Fruit fly (Drosophila melanogaster) whole organism, wandering third instar larva: Measurements from ENCODE around the gene tex.

ENCODE experiments used
- Abd-B ChIP-seq: fragments of >200 bp; optimal IDR thresholded peaks from 2 replicates; lab custom pipeline; 2017; ENCODE audit warnings: missing biosample characterization, missing genetic modification characterization
- CG32264 ChIP-seq: fragments of 200-800 bp; sonication (Bioruptor generic); optimal IDR thresholded peaks from 2 replicates; lab custom pipeline; 2016; ENCODE audit warnings: missing biosample characterization, missing genetic modification characterization
- CrebA ChIP-seq: fragments of 200-800 bp; sonication (Bioruptor generic); optimal IDR thresholded peaks from 2 replicates; lab custom pipeline; 2016; ENCODE audit warnings: missing biosample characterization, mild to moderate bottlenecking, missing genetic modification characterization, borderline replicate concordance
- Dfd ChIP-seq: fragments of >200 bp; optimal IDR thresholded peaks from 2 replicates; lab custom pipeline; 2017; ENCODE audit warnings: missing biosample characterization, missing genetic modification characterization
- Dif ChIP-seq: fragments of 200-275, 200-300 bp; sonication (Bioruptor generic); optimal IDR thresholded peaks from 2 replicates; lab custom pipeline; 2018; ENCODE audit warnings: missing biosample characterization, missing genetic modification characterization; ENCODE audit not compliant: partially characterized antibody
- GATAd ChIP-seq: sonication (Bioruptor generic); optimal IDR thresholded peaks from 2 replicates; lab custom pipeline; 2016; ENCODE audit warnings: missing biosample characterization, missing genetic modification characterization
- HLH106 ChIP-seq: fragments of 200-800 bp; optimal IDR thresholded peaks from 3 replicates; lab custom pipeline; 2019; ENCODE audit warnings: missing biosample characterization, mild to moderate bottlenecking, missing genetic modification characterization, moderate library complexity
- Hnf4 ChIP-seq: fragments of 200-800 bp; sonication (Bioruptor generic); optimal IDR thresholded peaks from 2 replicates; lab custom pipeline; 2016; ENCODE audit warnings: missing biosample characterization, mild to moderate bottlenecking, missing genetic modification characterization
- Hr78 ChIP-seq: fragments of >200 bp; optimal IDR thresholded peaks from 2 replicates; lab custom pipeline; 2017; ENCODE audit warnings: missing biosample characterization, missing genetic modification characterization
- Hr83 ChIP-seq: fragments of 200-300 bp; sonication (Bioruptor generic); optimal IDR thresholded peaks from 2 replicates; lab custom pipeline; 2016; ENCODE audit warnings: missing biosample characterization, mild to moderate bottlenecking, missing genetic modification characterization, moderate library complexity; ENCODE audit not compliant: poor library complexity, severe bottlenecking
- Jra ChIP-seq: sonication (Bioruptor generic); optimal IDR thresholded peaks from 2 replicates; lab custom pipeline; 2016; ENCODE audit warnings: missing biosample characterization, missing genetic modification characterization
- Mio ChIP-seq: sonication (Bioruptor generic); optimal IDR thresholded peaks from 2 replicates; lab custom pipeline; 2016; ENCODE audit warnings: missing biosample characterization, missing genetic modification characterization
- Myc ChIP-seq: fragments of >200 bp; optimal IDR thresholded peaks from 2 replicates; lab custom pipeline; 2017
- N ChIP-seq: fragments of >200 bp; optimal IDR thresholded peaks from 2 replicates; lab custom pipeline; 2018; ENCODE audit warnings: missing biosample characterization, missing external identifiers, missing genetic modification characterization
- OdsH ChIP-seq: fragments of 200-800 bp; sonication (Bioruptor generic); optimal IDR thresholded peaks from 2 replicates; lab custom pipeline; 2016; ENCODE audit warnings: missing biosample characterization, mild to moderate bottlenecking, missing genetic modification characterization
- Rel ChIP-seq, 2 experiments: fragments of 200-800 bp; sonication (Bioruptor generic) in 1 of 2; optimal IDR thresholded peaks; 2 replicates in 1 of 2; 3 replicates in 1 of 2; lab custom pipeline; 2016 to 2019; ENCODE audit warnings: mild to moderate bottlenecking in 2 of 2, missing biosample characterization in 2 of 2, missing genetic modification characterization in 2 of 2, moderate library complexity in 1 of 2
- Sp1 ChIP-seq: fragments of 200-800 bp; sonication (Bioruptor generic); optimal IDR thresholded peaks from 3 replicates; lab custom pipeline; 2019; ENCODE audit warnings: missing biosample characterization, mild to moderate bottlenecking, missing genetic modification characterization, moderate library complexity
- Vsx2 ChIP-seq: fragments of 200-300, 225-300 bp; sonication (Bioruptor generic); optimal IDR thresholded peaks from 2 replicates; lab custom pipeline; 2018; ENCODE audit warnings: missing biosample characterization, missing genetic modification characterization; ENCODE audit not compliant: partially characterized antibody
- br ChIP-seq: fragments of 200-800 bp; sonication (Bioruptor generic); optimal IDR thresholded peaks from 2 replicates; lab custom pipeline; 2016; ENCODE audit warnings: missing biosample characterization, missing genetic modification characterization
- brk ChIP-seq: fragments of 200-800 bp; sonication (Bioruptor generic); optimal IDR thresholded peaks from 2 replicates; lab custom pipeline; 2016; ENCODE audit warnings: missing biosample characterization, mild to moderate bottlenecking, missing genetic modification characterization
- dl ChIP-seq, 2 experiments: fragments of 175-275, 200-275 bp in 1 of 2; fragments of 200-275 bp in 1 of 2; sonication (Bioruptor generic); optimal IDR thresholded peaks; lab custom pipeline; 2018; ENCODE audit warnings: mild to moderate bottlenecking in 2 of 2, missing biosample characterization in 2 of 2, missing genetic modification characterization in 2 of 2, moderate library complexity in 2 of 2; ENCODE audit not compliant: partially characterized antibody in 2 of 2, insufficient read depth in 1 of 2
- dsf ChIP-seq: sonication (Bioruptor generic); optimal IDR thresholded peaks from 2 replicates; lab custom pipeline; 2016; ENCODE audit warnings: missing biosample characterization, missing genetic modification characterization, borderline replicate concordance
- ey ChIP-seq: fragments of 200-800 bp; sonication (Bioruptor generic); optimal IDR thresholded peaks from 2 replicates; lab custom pipeline; 2016; ENCODE audit warnings: missing biosample characterization, missing genetic modification characterization
- foxo ChIP-seq, 2 experiments: fragments of 200-800 bp; sonication (Bioruptor generic); optimal IDR thresholded peaks; 2 replicates in 1 of 2; 3 replicates in 1 of 2; lab custom pipeline; 2016 to 2017; ENCODE audit warnings: missing biosample characterization in 2 of 2, missing genetic modification characterization in 2 of 2
- fru ChIP-seq: fragments of 200-800 bp; sonication (Bioruptor generic); optimal IDR thresholded peaks from 3 replicates; lab custom pipeline; 2016; ENCODE audit warnings: missing biosample characterization, mild to moderate bottlenecking, missing genetic modification characterization
- h ChIP-seq: fragments of 200-800 bp; sonication (Bioruptor generic); optimal IDR thresholded peaks from 3 replicates; lab custom pipeline; 2016; ENCODE audit warnings: missing biosample characterization, mild to moderate bottlenecking, missing genetic modification characterization
- jim ChIP-seq: fragments of 175-275, 200-325 bp; sonication (Bioruptor generic); optimal IDR thresholded peaks from 2 replicates; lab custom pipeline; 2016; ENCODE audit warnings: missing biosample characterization, mild to moderate bottlenecking, missing genetic modification characterization
- lola ChIP-seq: fragments of >200 bp; optimal IDR thresholded peaks from 2 replicates; lab custom pipeline; 2017; ENCODE audit warnings: missing biosample characterization, missing genetic modification characterization
- pan ChIP-seq: fragments of >200 bp; optimal IDR thresholded peaks from 2 replicates; lab custom pipeline; 2017
- psq ChIP-seq: fragments of 200-800 bp; sonication (Bioruptor generic); optimal IDR thresholded peaks from 3 replicates; lab custom pipeline; 2017; ENCODE audit warnings: missing biosample characterization, mild to moderate bottlenecking, missing genetic modification characterization, moderate library complexity
- rgr ChIP-seq: fragments of 200-800 bp; sonication (Bioruptor generic); optimal IDR thresholded peaks from 3 replicates; lab custom pipeline; 2016; ENCODE audit warnings: missing biosample characterization, mild to moderate bottlenecking, missing genetic modification characterization
- sage ChIP-seq: fragments of 200-800 bp; sonication (Bioruptor generic); optimal IDR thresholded peaks from 2 replicates; lab custom pipeline; 2016; ENCODE audit warnings: missing biosample characterization, mild to moderate bottlenecking, missing genetic modification characterization
- sv ChIP-seq: fragments of 200-800 bp; sonication (Bioruptor generic); optimal IDR thresholded peaks from 3 replicates; lab custom pipeline; 2016; ENCODE audit warnings: missing biosample characterization, missing genetic modification characterization
- tai ChIP-seq: sonication (Bioruptor generic); optimal IDR thresholded peaks from 2 replicates; lab custom pipeline; 2016; ENCODE audit warnings: missing biosample characterization, missing genetic modification characterization
- usp ChIP-seq: fragments of >200 bp; optimal IDR thresholded peaks from 2 replicates; lab custom pipeline; 2017; ENCODE audit warnings: missing biosample characterization, missing genetic modification characterization
- woc ChIP-seq: sonication (Bioruptor generic); optimal IDR thresholded peaks from 2 replicates; lab custom pipeline; 2016; ENCODE audit warnings: missing biosample characterization, mild to moderate bottlenecking, missing genetic modification characterization

The tex gene

dm6 chr3R:8347835-8348234, 39.4 kb upstream of the tex start:
- TF ChIP-seq sage (GFP tag; lab: Kevin White, UChicago) = no peak
- no peak for TF ChIP-seq lola

- TF ChIP-seq Abd-B (GFP tag; lab: Kevin White, UChicago) (no peak), woc (GFP tag; lab: Kevin White, UChicago) (no peak), Dif (GFP tag; lab: Kevin White, UChicago) (no peak), Myc (lab: Kevin White, UChicago) (no peak), br (GFP tag; lab: Kevin White, UChicago) (no peak), rgr (no peak), dl (GFP tag; optimal IDR thresholded peaks at IDR 0.05; lab: Kevin White, UChicago; ENCODE audit: insufficient read depth in 1 of 2, partially characterized antibody in 2 of 2) (no peak), Hr83 (GFP tag; lab: Kevin White, UChicago) (no peak), CrebA (GFP tag; lab: Kevin White, UChicago) (no peak), GATAd (GFP tag; lab: Kevin White, UChicago) (no peak), h (GFP tag; lab: Kevin White, UChicago) (no peak), Mio (no peak), Hnf4 (GFP tag; lab: Kevin White, UChicago) (no peak), N (GFP tag; lab: Kevin White, UChicago) (no peak), Sp1 (GFP tag; lab: Kevin White, UChicago) (no peak), ey (GFP tag; lab: Kevin White, UChicago) (no peak), sv (no peak)
- TF ChIP-seq, all 38 proteins: peak for 0
Measured at dm6 chr3R:8347279-8347678, 38.8 kb upstream of the tex start, which contains the start of gene CG7352. Gene CG7352, plus strand, starts transcription at chr3R:8347579.

- no peak for TF ChIP-seq dsf (GFP tag; lab: Kevin White, UChicago)
- TF ChIP-seq Dfd = no peak
- no peak for TF ChIP-seq h (GFP tag; lab: Kevin White, UChicago)
- TF ChIP-seq Rel (GFP tag; optimal IDR thresholded peaks at IDR 0.05; lab: Kevin White, UChicago) = no peak
- no peak for TF ChIP-seq Rel (tag; optimal IDR thresholded peaks at IDR 0.05; lab: Kevin White, UChicago)
- TF ChIP-seq lola = no peak
- no peak for TF ChIP-seq fru
- no peak for TF ChIP-seq brk
- TF ChIP-seq psq (GFP tag; lab: Kevin White, UChicago) = no peak
- no peak for TF ChIP-seq Hr83 (GFP tag; lab: Kevin White, UChicago)
- TF ChIP-seq, all 38 proteins: peak for 0
Measured at dm6 chr3R:8344174-8344573, 35.7 kb upstream of the tex start, which contains the start of gene DppIII. Gene DppIII, plus strand, starts transcription at chr3R:8344400.

dm6 chr3R:8343251-8343744, 34.9 kb upstream of the tex start, which contains the start of the genes PNKP and COX7AL:
Gene PNKP, minus strand, starts transcription at chr3R:8343516.
Gene COX7AL, plus strand, starts transcription at chr3R:8343669.
- peak; percentile 59 for TF ChIP-seq rgr
- TF ChIP-seq Abd-B (GFP tag; lab: Kevin White, UChicago) = no peak

dm6 chr3R:8340675-8341275, 32.3 kb upstream of the tex start, which contains the start of the genes COX7A and Arl2:
Gene COX7A, minus strand, starts transcription at chr3R:8341043.
Gene Arl2, plus strand, starts transcription at chr3R:8341100.
- TF ChIP-seq tai (no peak), h (GFP tag; lab: Kevin White, UChicago) (no peak), CrebA (GFP tag; lab: Kevin White, UChicago) (no peak), sage (GFP tag; lab: Kevin White, UChicago) (no peak), psq (GFP tag; lab: Kevin White, UChicago) (no peak), br (GFP tag; lab: Kevin White, UChicago) (no peak), pan (lab: Kevin White, UChicago) (no peak), Vsx2 (GFP tag; lab: Kevin White, UChicago) (no peak), Jra (no peak), sv (no peak), Hr78 (GFP tag; lab: Kevin White, UChicago) (no peak), Hnf4 (GFP tag; lab: Kevin White, UChicago) (no peak), usp (GFP tag; lab: Kevin White, UChicago) (no peak), CG32264 (GFP tag; lab: Kevin White, UChicago) (no peak), dsf (GFP tag; lab: Kevin White, UChicago) (no peak), Sp1 (GFP tag; lab: Kevin White, UChicago) (no peak), Hr83 (GFP tag; lab: Kevin White, UChicago) (peak; percentile 29), ey (GFP tag; lab: Kevin White, UChicago) (no peak), dl (GFP tag; optimal IDR thresholded peaks at IDR 0.05; lab: Kevin White, UChicago; ENCODE audit: insufficient read depth in 1 of 2, partially characterized antibody in 2 of 2) (no peak), N (GFP tag; lab: Kevin White, UChicago) (no peak), HLH106 (no peak), fru (no peak), Myc (lab: Kevin White, UChicago) (no peak), Rel (GFP tag; optimal IDR thresholded peaks at IDR 0.05; lab: Kevin White, UChicago) (no peak), Rel (tag; optimal IDR thresholded peaks at IDR 0.05; lab: Kevin White, UChicago) (peak; percentile 7), jim (no peak), Dfd (no peak), rgr (peak; percentile 26), Dif (GFP tag; lab: Kevin White, UChicago) (no peak), OdsH (GFP tag; lab: Kevin White, UChicago) (no peak), woc (GFP tag; lab: Kevin White, UChicago) (no peak), GATAd (GFP tag; lab: Kevin White, UChicago) (no peak), Mio (no peak), foxo (GFP tag; optimal IDR thresholded peaks at IDR 0.05; lab: Kevin White, UChicago) (no peak)
